Fruit fly (Drosophila melanogaster): ENCODE results near the gene ND-42.

Gene ND-42

dm6 chr3R:22049134-22049796, 21.8 kb downstream of the ND-42 start (continued):
- TF ChIP-seq slou (GFP tag; optimal IDR thresholded peaks at IDR 0.05), result peak; percentile 40
- peak; percentile 16 for TF ChIP-seq CG6654 (GFP tag; optimal IDR thresholded peaks at IDR 0.05)
- peak; percentile 58 for TF ChIP-seq CG12942 (GFP tag; optimal IDR thresholded peaks at IDR 0.05)
- peak; percentile 64 for TF ChIP-seq CG31224 (GFP tag; IDR thresholded peaks at IDR 0.05)
- TF ChIP-seq vnd (GFP tag; IDR thresholded peaks at IDR 0.05; ENCODE audit: partially characterized antibody), result no peak
- no peak for TF ChIP-seq lbe (GFP tag; optimal IDR thresholded peaks at IDR 0.05)
- peak; percentile 82 for TF ChIP-seq CG8924 (tag; optimal IDR thresholded peaks at IDR 0.05)
- peak; percentile 80 to 85 for TF ChIP-seq dpn (GFP tag; optimal IDR thresholded peaks at IDR 0.05)
- TF ChIP-seq CG13775 (GFP tag; optimal IDR thresholded peaks at IDR 0.05), result peak; percentile 61
- no peak for TF ChIP-seq bigmax (GFP tag; optimal IDR thresholded peaks at IDR 0.05)
- TF ChIP-seq CG2116 (GFP tag; optimal IDR thresholded peaks at IDR 0.05), result peak; percentile 41
- peak; percentile 85 for TF ChIP-seq tgo (GFP tag; IDR thresholded peaks at IDR 0.05)
- peak; percentile 79 for TF ChIP-seq crol (GFP tag; IDR thresholded peaks at IDR 0.05)
- TF ChIP-seq CG3726 (GFP tag; IDR thresholded peaks at IDR 0.05), result 0 out of 3 replicates have a peak, but pooled peaks have one; percentile 65
- peak; percentile 85 for TF ChIP-seq CG7839 (tag; optimal IDR thresholded peaks at IDR 0.05)
- TF ChIP-seq Chrac-16 (GFP tag; optimal IDR thresholded peaks at IDR 0.05), result peak; percentile 69
- TF ChIP-seq GATAe (GFP tag; conservative IDR thresholded peaks at IDR 0.05), result peak; percentile 46; the same call in 1 of the 2 replicates
- peak; percentile 81 for TF ChIP-seq Oli (tag; optimal IDR thresholded peaks at IDR 0.05)
- TF ChIP-seq fd64A (GFP tag; optimal IDR thresholded peaks at IDR 0.05), result peak; percentile 67
- TF ChIP-seq CG1832 (GFP tag; optimal IDR thresholded peaks at IDR 0.05), result no peak
- peak; percentile 64 for TF ChIP-seq CG11398 (GFP tag; optimal IDR thresholded peaks at IDR 0.05)
- TF ChIP-seq zen2 (GFP tag; IDR thresholded peaks at IDR 0.05; ENCODE audit: partially characterized antibody), result no peak
- TF ChIP-seq CG12299 (tag; optimal IDR thresholded peaks at IDR 0.05), result peak; percentile 62
- peak; percentile 59 for TF ChIP-seq NC2β (GFP tag; optimal IDR thresholded peaks at IDR 0.05)
- peak; percentile 71 for TF ChIP-seq HLH54F (GFP tag; optimal IDR thresholded peaks at IDR 0.05)
- TF ChIP-seq CG15514 (GFP tag; optimal IDR thresholded peaks at IDR 0.05), result peak; percentile 77
- TF ChIP-seq CG4730 (GFP tag; IDR thresholded peaks at IDR 0.05), result peak; percentile 77
- TF ChIP-seq Hr3 (GFP tag; optimal IDR thresholded peaks at IDR 0.05), result peak; percentile 76
- TF ChIP-seq Pdp1 (GFP tag; optimal IDR thresholded peaks at IDR 0.05), result peak; percentile 60 to 80
- TF ChIP-seq Dip3 (GFP tag; optimal IDR thresholded peaks at IDR 0.05), result peak; percentile 42
- peak; percentile 84 for TF ChIP-seq HHEX (GFP tag; optimal IDR thresholded peaks at IDR 0.05)
- no peak for TF ChIP-seq BEAF-32 (GFP tag; optimal IDR thresholded peaks at IDR 0.05)
- TF ChIP-seq CG2712 (tag; optimal IDR thresholded peaks at IDR 0.05), result peak; percentile 88
- peak; percentile 40 for TF ChIP-seq CG4328 (GFP tag; optimal IDR thresholded peaks at IDR 0.05)
- TF ChIP-seq ttk (GFP tag; IDR thresholded peaks at IDR 0.05), result peak; percentile 85
- no peak for TF ChIP-seq pita (GFP tag; optimal IDR thresholded peaks at IDR 0.05)
- TF ChIP-seq CG7987 (GFP tag; optimal IDR thresholded peaks at IDR 0.05), result peak; percentile 52
- TF ChIP-seq CG11456 (GFP tag; IDR thresholded peaks at IDR 0.05), result peak; percentile 72
- TF ChIP-seq pb (GFP tag; optimal IDR thresholded peaks at IDR 0.05), result peak; percentile 64
- TF ChIP-seq CG13424 (tag; optimal IDR thresholded peaks at IDR 0.05), result peak; percentile 83
- peak; percentile 81 for TF ChIP-seq CG12219 (GFP tag; optimal IDR thresholded peaks at IDR 0.05)
- peak; percentile 86 for TF ChIP-seq Blimp-1 (GFP tag; optimal IDR thresholded peaks at IDR 0.05)
- TF ChIP-seq Bdp1 (GFP tag; optimal IDR thresholded peaks at IDR 0.05), result peak; percentile 52
- peak; percentile 82 for TF ChIP-seq Hey (tag; optimal IDR thresholded peaks at IDR 0.05)
- TF ChIP-seq Rfx (GFP tag; IDR thresholded peaks at IDR 0.05), result peak; percentile 89
- peak; percentile 82 for TF ChIP-seq Xbp1 (GFP tag; optimal IDR thresholded peaks at IDR 0.05)
- TF ChIP-seq prd (optimal IDR thresholded peaks at IDR 0.05), result no peak
- peak; percentile 89 for TF ChIP-seq prd (GFP tag; IDR thresholded peaks at IDR 0.05)
- peak; percentile 73 for TF ChIP-seq D19A (tag; optimal IDR thresholded peaks at IDR 0.05)

Data from whole organism, embryonic.